Worm (Caenorhabditis elegans) whole organism, L3 larva: ENCODE results near the gene srh-275.

ENCODE experiments used
- eor-1 ChIP-seq, 2 experiments: fragments of 150-350 bp; optimal IDR thresholded peaks; 2 replicates each; lab custom pipeline; 2014 to 2018; ENCODE audit warnings: missing biosample characterization in 2 of 2, missing genetic modification characterization in 2 of 2
- lin-15B ChIP-seq: fragments of 150-350 bp; optimal IDR thresholded peaks from 2 replicates; lab custom pipeline; 2014; ENCODE audit warnings: missing biosample characterization, missing genetic modification characterization
- nfya-1 ChIP-seq: sonication (generic microtip); optimal IDR thresholded peaks from 2 replicates; lab custom pipeline; 2017; ENCODE audit warnings: missing genetic modification characterization, mild to moderate bottlenecking, missing compliant biosample characterization, antibody characterized with exemption, moderate library complexity; ENCODE audit not compliant: insufficient read depth
- nhr-237 ChIP-seq: fragments of 150-350 bp; optimal IDR thresholded peaks from 2 replicates; lab custom pipeline; 2014; ENCODE audit warnings: missing biosample characterization, missing genetic modification characterization
- pha-4 ChIP-seq: fragments of 150-350 bp; optimal IDR thresholded peaks from 2 replicates; lab custom pipeline; 2014; ENCODE audit warnings: missing biosample characterization, missing genetic modification reagents, missing genetic modification characterization
- unc-62 ChIP-seq: fragments of 150-350 bp; sonication (generic microtip); optimal IDR thresholded peaks from 4 replicates; lab custom pipeline; 2014; ENCODE audit warnings: missing biosample characterization, missing genetic modification reagents, missing genetic modification characterization

- TF ChIP-seq lin-15B (no peak), unc-62 (GFP tag; lab: Kevin White, UChicago) (no peak), eor-1 (tag; optimal IDR thresholded peaks at IDR 0.05; lab: Kevin White, UChicago) (no peak), nhr-237 (tag; lab: Kevin White, UChicago) (no peak), nfya-1 (no peak), pha-4 (tag; lab: Kevin White, UChicago) (no peak)
Observed at ce11 chrV:7379384-7379783, 26.6 kb downstream of the srh-275 start, which contains the start of gene srsx-24.
